Worm (Caenorhabditis elegans): Measurements from ENCODE around the gene lron-4.

Gene lron-4

DNA sequence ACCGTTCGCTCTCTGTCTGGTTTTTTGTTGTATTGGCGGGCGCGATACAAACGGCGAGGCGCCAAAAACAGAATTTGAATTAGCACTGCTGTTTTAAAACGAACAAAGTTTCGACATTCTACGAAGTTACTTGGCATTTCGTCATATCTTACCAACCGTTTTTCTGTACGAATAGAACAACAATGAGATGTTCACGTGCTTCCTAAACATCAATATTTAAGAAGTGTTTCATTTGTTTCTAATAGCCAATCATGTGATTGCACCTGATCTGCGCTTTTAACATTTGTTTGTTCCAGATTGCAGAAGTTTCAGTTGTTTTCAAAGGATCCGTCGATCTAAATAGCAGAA is 17.1 kb upstream of the lron-4 start:
- TF ChIP-seq F10B5.3 (tag; optimal IDR thresholded peaks at IDR 0.05): no peak
- TF ChIP-seq nhr-102 (tag; optimal IDR thresholded peaks at IDR 0.05): no peak
- TF ChIP-seq hlh-30 (tag; optimal IDR thresholded peaks at IDR 0.05; ENCODE audit: insufficient read depth): peak; percentile 40
- no peak for TF ChIP-seq aly-2 (tag; optimal IDR thresholded peaks at IDR 0.05)
- TF ChIP-seq Y48G9A.11 (GFP tag; IDR thresholded peaks at IDR 0.05): no peak
- no peak for TF ChIP-seq spr-3 (GFP tag; optimal IDR thresholded peaks at IDR 0.05)
- no peak for TF ChIP-seq saeg-2 (GFP tag; IDR thresholded peaks at IDR 0.05)
- peak; percentile 56 for TF ChIP-seq mep-1 (tag; optimal IDR thresholded peaks at IDR 0.05)
- no peak for TF ChIP-seq lin-38 (GFP tag; IDR thresholded peaks at IDR 0.05)
- no peak for TF ChIP-seq dpl-1 (GFP tag; optimal IDR thresholded peaks at IDR 0.05)

DNA sequence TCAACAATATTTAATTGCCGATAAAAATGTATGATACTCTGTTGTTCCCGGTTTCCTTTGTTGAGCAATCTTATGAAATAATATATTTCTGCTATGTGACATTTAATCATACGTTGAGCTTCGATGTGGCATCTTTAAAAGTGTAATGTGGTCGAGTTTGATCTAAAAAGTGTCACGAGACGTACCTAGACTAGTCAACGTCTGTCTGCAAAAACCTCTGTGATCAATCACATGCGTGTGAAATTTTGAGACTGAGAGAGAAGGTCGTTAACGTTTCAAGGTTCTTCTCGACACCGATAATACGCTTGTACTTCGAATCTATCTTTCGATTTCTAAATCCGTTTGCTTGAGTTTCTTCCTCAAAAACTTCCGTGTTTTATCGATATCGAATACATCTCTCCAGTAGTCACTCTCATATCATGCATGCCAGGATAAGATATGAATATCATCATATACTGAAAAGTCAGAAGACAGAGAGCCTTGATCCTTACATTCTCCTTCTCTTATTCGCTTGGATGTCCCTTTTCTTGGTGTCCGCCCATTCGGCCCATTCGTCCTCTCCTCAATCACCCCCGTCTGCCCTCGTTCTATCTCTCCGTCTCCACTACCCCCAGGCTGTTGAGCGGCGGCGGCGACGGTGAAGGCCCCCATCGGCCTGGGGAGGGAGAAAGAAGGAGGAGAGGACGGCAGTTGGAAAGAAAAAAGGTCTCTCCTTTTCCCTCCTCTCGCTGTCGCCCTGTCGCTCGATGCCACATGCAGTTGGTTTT is 16.5 kb upstream of the lron-4 start:
- TF ChIP-seq egl-43 (GFP tag; IDR thresholded peaks at IDR 0.05): peak; percentile 72
- no peak for TF ChIP-seq madf-5 (GFP tag; IDR thresholded peaks at IDR 0.05)
- peak; percentile 64 for TF ChIP-seq ctbp-1 (GFP tag; IDR thresholded peaks at IDR 0.05)
- TF ChIP-seq pqm-1 (tag; optimal IDR thresholded peaks at IDR 0.05): no peak
- TF ChIP-seq zag-1 (tag; optimal IDR thresholded peaks at IDR 0.05): no peak
- peak; percentile 8 for TF ChIP-seq F37D6.2 (tag; optimal IDR thresholded peaks at IDR 0.05)
- no peak for TF ChIP-seq daf-12 (tag; optimal IDR thresholded peaks at IDR 0.05)
- TF ChIP-seq nhr-111 (GFP tag; optimal IDR thresholded peaks at IDR 0.05): no peak
- TF ChIP-seq nhr-28 (tag; optimal IDR thresholded peaks at IDR 0.05): peak; percentile 45
- TF ChIP-seq lsy-2 (tag; optimal IDR thresholded peaks at IDR 0.05): peak; percentile 34 to 61
- peak; percentile 17 for TF ChIP-seq nhr-48 (tag; optimal IDR thresholded peaks at IDR 0.05)
- TF ChIP-seq nhr-237 (tag; optimal IDR thresholded peaks at IDR 0.05): no peak
- TF ChIP-seq aha-1 (tag): peak; percentile 65
- TF ChIP-seq dpl-1 (GFP tag; optimal IDR thresholded peaks at IDR 0.05): peak; percentile 30
- TF ChIP-seq lin-38 (GFP tag; IDR thresholded peaks at IDR 0.05): peak; percentile 13; the same call in 1 of the 2 replicates
- TF ChIP-seq dmd-8 (GFP tag; IDR thresholded peaks at IDR 0.05): 0 out of 2 replicates have a peak, but pooled peaks have one; percentile 48
- TF ChIP-seq ztf-7 (tag; optimal IDR thresholded peaks at IDR 0.05): no peak
- TF ChIP-seq nhr-42 (GFP tag; IDR thresholded peaks at IDR 0.05): no peak
- peak; percentile 4 for TF ChIP-seq nhr-77 (tag; optimal IDR thresholded peaks at IDR 0.05)
- TF ChIP-seq rbr-2 (tag; optimal IDR thresholded peaks at IDR 0.05): peak; percentile 55
- TF ChIP-seq mdl-1 (tag; optimal IDR thresholded peaks at IDR 0.05): peak in 1 of 2 experiments; percentile 63
- no peak for TF ChIP-seq arid-1 (GFP tag; conservative IDR thresholded peaks at IDR 0.05)
- TF ChIP-seq T20F7.1 (GFP tag; optimal IDR thresholded peaks at IDR 0.05): peak; percentile 47
- no peak for TF ChIP-seq nhr-25 (tag; optimal IDR thresholded peaks at IDR 0.05; ENCODE audit: borderline replicate concordance, insufficient read depth)
- no peak for TF ChIP-seq lin-29 (GFP tag; IDR thresholded peaks at IDR 0.05)
- peak; percentile 7 for TF ChIP-seq F10B5.3 (tag; optimal IDR thresholded peaks at IDR 0.05)
- 0 out of 2 replicates have a peak, but pooled peaks have one; percentile 12 for TF ChIP-seq php-3 (GFP tag; IDR thresholded peaks at IDR 0.05)
- TF ChIP-seq daf-16 (GFP tag; optimal IDR thresholded peaks at IDR 0.05): peak in 1 of 2 experiments; percentile 30
- peak; percentile 7 for TF ChIP-seq daf-16 (tag; optimal IDR thresholded peaks at IDR 0.05)
- TF ChIP-seq zip-11 (GFP tag; IDR thresholded peaks at IDR 0.05): no peak
- no peak for TF ChIP-seq madf-9 (GFP tag; conservative IDR thresholded peaks at IDR 0.05)
- peak; percentile 66 for TF ChIP-seq mes-2 (tag; optimal IDR thresholded peaks at IDR 0.05; ENCODE audit: poor library complexity, severe bottlenecking)
- peak; percentile 70; the same call in 1 of the 2 replicates for TF ChIP-seq pha-4 (GFP tag; IDR thresholded peaks at IDR 0.05)
- TF ChIP-seq pha-4 (tag; optimal IDR thresholded peaks at IDR 0.05): no peak
- peak; percentile 98 for TF ChIP-seq set-16 (GFP tag; IDR thresholded peaks at IDR 0.05)
- no peak for TF ChIP-seq ceh-82 (tag; optimal IDR thresholded peaks at IDR 0.05)
- no peak for TF ChIP-seq ama-1 (optimal IDR thresholded peaks at IDR 0.05)
- TF ChIP-seq zip-2 (tag; optimal IDR thresholded peaks at IDR 0.05): peak; percentile 94
- TF ChIP-seq dmd-9 (GFP tag; IDR thresholded peaks at IDR 0.05): no peak
- no peak for TF ChIP-seq tag-97 (GFP tag; IDR thresholded peaks at IDR 0.05)
- TF ChIP-seq spr-3 (GFP tag; optimal IDR thresholded peaks at IDR 0.05): no peak
- TF ChIP-seq F44E2.7 (GFP tag; IDR thresholded peaks at IDR 0.05): no peak
- TF ChIP-seq lin-13 (GFP tag; optimal IDR thresholded peaks at IDR 0.05): peak; percentile 0
